Fruit fly (Drosophila melanogaster) whole organism: ENCODE data around the gene nrv1.

Experiments
- CG8478 ChIP-seq: fragments of >200 bp; optimal IDR thresholded peaks from 2 replicates; lab custom pipeline; 2018; ENCODE audit warnings: inconsistent platforms
- Dll ChIP-seq: fragments of >200 bp; optimal IDR thresholded peaks from 2 replicates; lab custom pipeline; 2017
- EcR ChIP-seq, 2 experiments: fragments of >200 bp; optimal IDR thresholded peaks; 2 replicates each; lab custom pipeline; 2017; ENCODE audit warnings: missing biosample characterization in 2 of 2, missing genetic modification characterization in 2 of 2, missing genetic modification reagents in 2 of 2
- pan ChIP-seq: fragments of >200 bp; optimal IDR thresholded peaks from 2 replicates; lab custom pipeline; 2017
- psq ChIP-seq: fragments of >200 bp; optimal IDR thresholded peaks from 2 replicates; lab custom pipeline; 2017
- usp ChIP-seq: fragments of >200 bp; optimal IDR thresholded peaks from 2 replicates; lab custom pipeline; 2017; ENCODE audit warnings: missing biosample characterization, missing genetic modification characterization, mixed read lengths

DNA sequence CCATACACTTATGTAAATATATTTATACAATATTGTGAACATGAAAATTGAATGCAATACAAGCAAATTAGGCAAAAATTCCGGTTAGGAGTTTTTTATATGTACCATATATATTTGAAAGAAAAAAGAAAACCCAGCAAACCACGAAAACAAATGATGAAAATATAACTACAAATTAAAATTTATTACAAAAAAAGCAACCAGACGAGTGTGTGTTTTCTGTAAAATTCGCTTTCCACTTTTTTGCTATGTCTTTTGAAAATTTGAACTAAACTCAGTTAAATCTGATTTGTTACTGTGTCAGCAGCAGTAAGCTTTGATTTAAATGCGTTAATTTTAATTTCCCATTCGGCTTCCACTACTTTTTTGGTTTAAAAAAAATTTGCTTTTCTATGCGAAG, 54.1 kb downstream of the nrv1 start, which contains the start of gene TTLL3B:
- TF ChIP-seq pan (lab: Kevin White, UChicago) (no peak), usp (GFP tag; lab: Kevin White, UChicago) (no peak), CG8478 (no peak), EcR (GFP tag; optimal IDR thresholded peaks at IDR 0.05; lab: Kevin White, UChicago) (no peak), Dll (lab: Kevin White, UChicago) (no peak), psq (lab: Kevin White, UChicago) (no peak)
